Fruit fly (Drosophila melanogaster): Measurements from ENCODE around the gene loj.

dm6 chr3L:6144769-6145220 lies 50.0 kb downstream of the loj start, which contains the start of gene Lcp65Ac:
- TF ChIP-seq CG6854 (GFP tag; optimal IDR thresholded peaks at IDR 0.05) (no peak), acj6 (GFP tag; optimal IDR thresholded peaks at IDR 0.05) (no peak), topi (GFP tag; optimal IDR thresholded peaks at IDR 0.05) (no peak), Gug (GFP tag; IDR thresholded peaks at IDR 0.05) (no peak), dsx (GFP tag; optimal IDR thresholded peaks at IDR 0.05; ENCODE audit: poor library complexity, severe bottlenecking) (no peak), esn (GFP tag; optimal IDR thresholded peaks at IDR 0.05) (no peak), Eip93F (GFP tag; optimal IDR thresholded peaks at IDR 0.05) (no peak), ss (GFP tag; optimal IDR thresholded peaks at IDR 0.05) (no peak), CG3919 (GFP tag; optimal IDR thresholded peaks at IDR 0.05) (no peak), Blimp-1 (GFP tag; optimal IDR thresholded peaks at IDR 0.05) (no peak)
